Worm (Caenorhabditis elegans) whole organism, midembryonic: ENCODE measurements around the gene golg-2.

Source experiments
- T22C8.4 ChIP-seq: fragments of 200-800 bp; sonication (Bioruptor generic); IDR thresholded peaks from 2 replicates; pipeline ENCODE4 v1.3.6; 2022; ENCODE audit warnings: missing genetic modification characterization, missing compliant biosample characterization
- flt-1 ChIP-seq: fragments of 200-800 bp; sonication (Bioruptor generic); IDR thresholded peaks from 2 replicates; pipeline ENCODE4 v1.3.6; 2022; ENCODE audit warnings: missing genetic modification characterization, missing compliant biosample characterization
- klf-2 ChIP-seq: fragments of 200-800 bp; sonication (Bioruptor generic); conservative IDR thresholded peaks from 2 replicates; pipeline ENCODE4 v1.3.6; 2022; ENCODE audit warnings: missing genetic modification reagents, missing genetic modification characterization, missing compliant biosample characterization
- ref-1 ChIP-seq: fragments of 200-800 bp; sonication (Bioruptor generic); conservative IDR thresholded peaks from 2 replicates; pipeline ENCODE4 v1.3.6; 2022; ENCODE audit warnings: missing genetic modification reagents, missing genetic modification characterization, missing compliant biosample characterization
- tab-1 ChIP-seq: fragments of 200-800 bp; sonication (Bioruptor generic); IDR thresholded peaks from 2 replicates; pipeline ENCODE4 v1.3.6; 2022; ENCODE audit warnings: missing genetic modification characterization, missing compliant biosample characterization
- ztf-23 ChIP-seq: fragments of 200-800 bp; sonication (Bioruptor generic); IDR thresholded peaks from 2 replicates; pipeline ENCODE4 v1.3.6; 2022; ENCODE audit warnings: missing genetic modification reagents, missing genetic modification characterization, missing compliant biosample characterization
- ztf-29 ChIP-seq: fragments of 200-800 bp; sonication (Bioruptor generic); IDR thresholded peaks from 2 replicates; pipeline ENCODE4 v1.3.6; 2022; ENCODE audit warnings: missing genetic modification reagents, missing genetic modification characterization, missing compliant biosample characterization

ce11 chrII:4993530-4994192 lies 46.2 kb downstream of the golg-2 start, which contains the start of the genes eif-1 and vps-24:
- TF ChIP-seq klf-2 (GFP tag; lab: Robert Waterston, UW) (no peak), ztf-29 (GFP tag; lab: Robert Waterston, UW) (no peak), ref-1 (no peak), T22C8.4 (no peak), flt-1 (GFP tag; lab: Robert Waterston, UW) (no peak), ztf-23 (no peak), tab-1 (GFP tag; lab: Robert Waterston, UW) (no peak)
